Fruit fly (Drosophila melanogaster) S2 (cell line): Measurements from ENCODE around the gene pit.

Experiments
- CG8478 ChIP-seq: fragments of >200 bp; optimal IDR thresholded peaks from 2 replicates; lab custom pipeline; 2018
- CTCF ChIP-seq, 2 experiments: fragments of >200 bp; optimal IDR thresholded peaks; 2 replicates each; lab custom pipeline; 2018

The pit gene

dm6 chr3R:22053740-22054139 is 19.6 kb downstream of the pit start:
- TF ChIP-seq CG8478 (lab: Kevin White, UChicago) (no peak), CTCF (optimal IDR thresholded peaks at IDR 0.05; lab: Kevin White, UChicago) (no peak)

dm6 chr3R:22057083-22057482 is 23.0 kb downstream of the pit start:
- no peak for TF ChIP-seq CTCF (optimal IDR thresholded peaks at IDR 0.05; lab: Kevin White, UChicago)
- no peak for TF ChIP-seq CG8478 (lab: Kevin White, UChicago)

- TF ChIP-seq CG8478 (lab: Kevin White, UChicago): no peak
- no peak for TF ChIP-seq CTCF (optimal IDR thresholded peaks at IDR 0.05; lab: Kevin White, UChicago)
Observed at dm6 chr3R:22066440-22066839, 32.3 kb downstream of the pit start.

- TF ChIP-seq CTCF (optimal IDR thresholded peaks at IDR 0.05; lab: Kevin White, UChicago): no peak
- no peak for TF ChIP-seq CG8478 (lab: Kevin White, UChicago)
Observed at dm6 chr3R:22067235-22067634, 33.1 kb downstream of the pit start.

dm6 chr3R:22071628-22072027 is 37.5 kb downstream of the pit start:
- TF ChIP-seq CG8478 (lab: Kevin White, UChicago) (no peak), CTCF (optimal IDR thresholded peaks at IDR 0.05; lab: Kevin White, UChicago) (no peak)

- no peak for TF ChIP-seq CTCF (optimal IDR thresholded peaks at IDR 0.05; lab: Kevin White, UChicago)
- TF ChIP-seq CG8478 (lab: Kevin White, UChicago): no peak
Observed at dm6 chr3R:22072553-22072952, 38.5 kb downstream of the pit start.

dm6 chr3R:22080161-22080560 is 46.1 kb downstream of the pit start, which contains the start of gene CG13408:
Gene CG13408 (plus strand): TSS chr3R:22080382.
- TF ChIP-seq CG8478 (lab: Kevin White, UChicago) (no peak), CTCF (optimal IDR thresholded peaks at IDR 0.05; lab: Kevin White, UChicago) (no peak)

dm6 chr3R:22086297-22086696 is 52.2 kb downstream of the pit start, which contains the start of gene BomT3:
Gene BomT3 (minus strand): TSS chr3R:22086397.
- TF ChIP-seq CG8478 (lab: Kevin White, UChicago): no peak
- no peak for TF ChIP-seq CTCF (optimal IDR thresholded peaks at IDR 0.05; lab: Kevin White, UChicago)

- TF ChIP-seq CTCF (optimal IDR thresholded peaks at IDR 0.05; lab: Kevin White, UChicago) (no peak), CG8478 (lab: Kevin White, UChicago) (no peak)
Observed at dm6 chr3R:22086775-22087174, 52.7 kb downstream of the pit start, which contains the start of gene BomBc3. Gene BomBc3 (plus strand): TSS chr3R:22087075.
